Fruit fly (Drosophila melanogaster) whole organism, embryonic: Measurements from ENCODE around the gene Cyp9f2.
A peak's percentile ranks its signal among the peaks of the same experiment; 100 is the strongest.

Experiments used
- Atf6 ChIP-seq: fragments of 200-800 bp; sonication (Bioruptor generic); IDR thresholded peaks from 2 replicates; pipeline ENCODE4 v1.3.6; 2022; ENCODE audit warnings: missing biosample characterization, missing genetic modification characterization
- Bgb ChIP-seq: fragments of 200-800 bp; sonication (Bioruptor generic); IDR thresholded peaks from 2 replicates; pipeline ENCODE4 v1.3.6; 2022; ENCODE audit warnings: missing biosample characterization, missing genetic modification characterization; ENCODE audit not compliant: partially characterized antibody
- CG10431 ChIP-seq: fragments of 200-800 bp; sonication (Bioruptor generic); optimal IDR thresholded peaks from 3 replicates; lab custom pipeline; 2018; ENCODE audit warnings: missing biosample characterization, mild to moderate bottlenecking, missing genetic modification characterization
- CG10543 ChIP-seq: fragments of 200-800 bp; sonication (Bioruptor generic); optimal IDR thresholded peaks from 3 replicates; lab custom pipeline; 2017; ENCODE audit warnings: missing biosample characterization, mild to moderate bottlenecking, missing genetic modification characterization, moderate library complexity
- CG11560 ChIP-seq: fragments of 200-800 bp; sonication (Bioruptor generic); IDR thresholded peaks from 3 replicates; pipeline ENCODE4 v1.3.6; 2022; ENCODE audit warnings: missing biosample characterization, missing genetic modification characterization
- CG14014 ChIP-seq: fragments of 200-800 bp; sonication (Bioruptor generic); IDR thresholded peaks from 2 replicates; pipeline ENCODE4 v1.3.6; 2022; ENCODE audit warnings: missing biosample characterization, missing genetic modification characterization
- CG15601 ChIP-seq: fragments of 200-800 bp; sonication (Bioruptor generic); optimal IDR thresholded peaks from 3 replicates; lab custom pipeline; 2019; ENCODE audit warnings: missing biosample characterization, mild to moderate bottlenecking, missing genetic modification characterization, moderate library complexity
- CG15696 ChIP-seq: fragments of 200-800 bp; sonication (Bioruptor generic); optimal IDR thresholded peaks from 2 replicates; lab custom pipeline; 2019; ENCODE audit warnings: missing biosample characterization, mild to moderate bottlenecking, missing genetic modification characterization, moderate library complexity
- CG18599 ChIP-seq: fragments of 200-800 bp; sonication (Bioruptor generic); optimal IDR thresholded peaks from 3 replicates; lab custom pipeline; 2017; ENCODE audit warnings: missing biosample characterization, missing genetic modification characterization, mild to moderate bottlenecking, moderate library complexity, missing genetic modification reagents
- CG2712 ChIP-seq: fragments of 200-800 bp; optimal IDR thresholded peaks from 3 replicates; lab custom pipeline; 2019; ENCODE audit warnings: missing biosample characterization, mild to moderate bottlenecking, missing genetic modification characterization, moderate library complexity
- CG3065 ChIP-seq: fragments of 200-800 bp; sonication (Bioruptor generic); optimal IDR thresholded peaks from 2 replicates; lab custom pipeline; 2016; ENCODE audit warnings: missing biosample characterization, missing genetic modification characterization
- CG3281 ChIP-seq: fragments of 200-800 bp; sonication (Bioruptor generic); optimal IDR thresholded peaks from 3 replicates; lab custom pipeline; 2017; ENCODE audit warnings: missing biosample characterization, mild to moderate bottlenecking, missing genetic modification characterization
- CG34376 ChIP-seq: fragments of 200-800 bp; sonication (Bioruptor generic); optimal IDR thresholded peaks from 2 replicates; lab custom pipeline; 2018; ENCODE audit warnings: missing biosample characterization, mild to moderate bottlenecking, missing genetic modification characterization
- CG4707 ChIP-seq: fragments of 200-800 bp; sonication (Bioruptor generic); optimal IDR thresholded peaks from 2 replicates; lab custom pipeline; 2018; ENCODE audit warnings: missing biosample characterization, mild to moderate bottlenecking, missing genetic modification characterization, moderate library complexity
- CG6791 ChIP-seq: fragments of 200-800 bp; sonication (Bioruptor generic); IDR thresholded peaks from 3 replicates; pipeline ENCODE4 v1.3.6; 2022; ENCODE audit warnings: missing biosample characterization, missing genetic modification characterization; ENCODE audit not compliant: partially characterized antibody
- CG6813 ChIP-seq: fragments of 200-800 bp; sonication (Bioruptor generic); optimal IDR thresholded peaks from 2 replicates; lab custom pipeline; 2017; ENCODE audit warnings: missing biosample characterization, missing genetic modification characterization, mild to moderate bottlenecking, moderate library complexity, missing genetic modification reagents
- CG7357 ChIP-seq: fragments of 200-800 bp; sonication (Bioruptor generic); IDR thresholded peaks from 3 replicates; pipeline ENCODE4 v1.3.6; 2022; ENCODE audit warnings: missing biosample characterization, missing genetic modification characterization
- CG9876 ChIP-seq: fragments of 200-800 bp; sonication (Bioruptor generic); optimal IDR thresholded peaks from 2 replicates; lab custom pipeline; 2016; ENCODE audit warnings: missing biosample characterization, missing genetic modification characterization
- Dbx ChIP-seq: fragments of 200-800 bp; sonication (Bioruptor generic); IDR thresholded peaks from 3 replicates; pipeline ENCODE4 v1.3.6; 2022; ENCODE audit warnings: missing biosample characterization, missing genetic modification characterization
- Drgx ChIP-seq: fragments of 200-800 bp; sonication (Bioruptor generic); IDR thresholded peaks from 2 replicates; pipeline ENCODE4 v1.3.6; 2022; ENCODE audit warnings: missing biosample characterization, missing genetic modification characterization
- ERR ChIP-seq: fragments of 200-800 bp; sonication (Bioruptor generic); optimal IDR thresholded peaks from 2 replicates; lab custom pipeline; 2016; ENCODE audit warnings: missing biosample characterization, missing genetic modification characterization
- H15 ChIP-seq: fragments of 200-800 bp; sonication (Bioruptor generic); IDR thresholded peaks from 3 replicates; pipeline ENCODE4 v1.3.6; 2022; ENCODE audit warnings: missing biosample characterization, missing genetic modification characterization
- Meics ChIP-seq: fragments of 200-800 bp; sonication (Bioruptor generic); optimal IDR thresholded peaks from 2 replicates; lab custom pipeline; 2017; ENCODE audit warnings: missing biosample characterization, mild to moderate bottlenecking, missing genetic modification characterization
- Mes4 ChIP-seq: fragments of 200-800 bp; sonication (Bioruptor generic); optimal IDR thresholded peaks from 2 replicates; lab custom pipeline; 2016; ENCODE audit warnings: missing biosample characterization, missing genetic modification characterization
- Myb ChIP-seq: fragments of 200-800 bp; sonication (Bioruptor generic); optimal IDR thresholded peaks from 2 replicates; lab custom pipeline; 2016; ENCODE audit warnings: missing biosample characterization, missing genetic modification characterization
- Oaz ChIP-seq: fragments of 200-800 bp; sonication (Bioruptor generic); IDR thresholded peaks from 2 replicates; pipeline ENCODE4 v1.3.6; 2022; ENCODE audit warnings: missing biosample characterization, missing genetic modification characterization
- Ptx1 ChIP-seq: fragments of 200-800 bp; sonication (Bioruptor generic); IDR thresholded peaks from 2 replicates; pipeline ENCODE4 v1.3.6; 2022; ENCODE audit warnings: missing biosample characterization, missing genetic modification characterization
- Sin3A ChIP-seq: fragments of >200 bp; optimal IDR thresholded peaks from 2 replicates; lab custom pipeline; 2018
- Sox102F ChIP-seq: fragments of 200-800 bp; sonication (Bioruptor generic); optimal IDR thresholded peaks from 2 replicates; lab custom pipeline; 2018; ENCODE audit warnings: missing biosample characterization, mild to moderate bottlenecking, missing genetic modification characterization, moderate library complexity
- Spps ChIP-seq: fragments of 200-800 bp; sonication (Bioruptor generic); optimal IDR thresholded peaks from 2 replicates; lab custom pipeline; 2018; ENCODE audit warnings: missing biosample characterization, mild to moderate bottlenecking, missing genetic modification characterization
- Sry-β ChIP-seq: fragments of 200-800 bp; sonication (Bioruptor generic); optimal IDR thresholded peaks from 2 replicates; lab custom pipeline; 2018; ENCODE audit warnings: missing biosample characterization, mild to moderate bottlenecking, missing genetic modification characterization, moderate library complexity
- az2 ChIP-seq: fragments of 200-800 bp; sonication (Bioruptor generic); optimal IDR thresholded peaks from 3 replicates; lab custom pipeline; 2016; ENCODE audit warnings: missing biosample characterization, missing genetic modification characterization
- bab2 ChIP-seq: fragments of 200-800 bp; sonication (Bioruptor generic); optimal IDR thresholded peaks from 2 replicates; lab custom pipeline; 2016; ENCODE audit warnings: missing biosample characterization, missing genetic modification characterization
- dpn ChIP-seq, 2 experiments: fragments of 200-800 bp; sonication (Bioruptor generic); optimal IDR thresholded peaks; 3 replicates each; lab custom pipeline; 2016; ENCODE audit warnings: missing biosample characterization in 2 of 2, missing genetic modification characterization in 2 of 2
- ftz-f1 ChIP-seq: fragments of 200-800 bp; sonication (Bioruptor generic); optimal IDR thresholded peaks from 2 replicates; lab custom pipeline; 2016; ENCODE audit warnings: missing biosample characterization, missing genetic modification characterization
- gsb-n ChIP-seq: fragments of 200-800 bp; sonication (Bioruptor generic); optimal IDR thresholded peaks from 3 replicates; lab custom pipeline; 2018; ENCODE audit warnings: missing biosample characterization, mild to moderate bottlenecking, missing genetic modification characterization
- insv ChIP-seq, 2 experiments: fragments of 200-800 bp; sonication (Bioruptor generic); optimal IDR thresholded peaks; 3 replicates each; lab custom pipeline; 2016 to 2018; ENCODE audit warnings: missing biosample characterization in 2 of 2, missing genetic modification characterization in 2 of 2
- lov ChIP-seq, 2 experiments: fragments of 200-800 bp in 1 of 2; fragments of >200 bp in 1 of 2; sonication (Bioruptor generic) in 1 of 2; IDR thresholded peaks in 1 of 2; optimal IDR thresholded peaks in 1 of 2; 2 replicates in 1 of 2; 3 replicates in 1 of 2; pipeline versions ENCODE4 v1.3.6 to Lab custom; 2017 to 2022; ENCODE audit warnings: missing biosample characterization in 1 of 2, missing genetic modification characterization in 1 of 2
- nau ChIP-seq: fragments of 200-800 bp; sonication (Bioruptor generic); optimal IDR thresholded peaks from 3 replicates; lab custom pipeline; 2017; ENCODE audit warnings: missing biosample characterization, mild to moderate bottlenecking, missing genetic modification characterization, missing genetic modification reagents
- nerfin-2 ChIP-seq: fragments of 200-800 bp; sonication (Bioruptor generic); IDR thresholded peaks from 2 replicates; pipeline ENCODE4 v1.3.6; 2022; ENCODE audit warnings: missing biosample characterization, missing genetic modification characterization; ENCODE audit not compliant: partially characterized antibody
- pita ChIP-seq: fragments of 200-800 bp; sonication (Bioruptor generic); optimal IDR thresholded peaks from 2 replicates; lab custom pipeline; 2017; ENCODE audit warnings: missing biosample characterization, mild to moderate bottlenecking, missing genetic modification characterization
- psq ChIP-seq: fragments of 200-800 bp; sonication (Bioruptor generic); optimal IDR thresholded peaks from 2 replicates; lab custom pipeline; 2017; ENCODE audit warnings: missing biosample characterization, missing genetic modification characterization
- repo ChIP-seq: fragments of 200-800 bp; sonication (Bioruptor generic); optimal IDR thresholded peaks from 2 replicates; lab custom pipeline; 2016; ENCODE audit warnings: missing biosample characterization, missing genetic modification characterization
- run ChIP-seq: fragments of 200-800 bp; sonication (Bioruptor generic); optimal IDR thresholded peaks from 3 replicates; lab custom pipeline; 2018; ENCODE audit warnings: missing biosample characterization, mild to moderate bottlenecking, missing genetic modification characterization
- scrt ChIP-seq: fragments of 200-800 bp; sonication (Bioruptor generic); optimal IDR thresholded peaks from 2 replicates; lab custom pipeline; 2018; ENCODE audit warnings: missing biosample characterization, mild to moderate bottlenecking, missing genetic modification characterization, moderate library complexity
- stwl ChIP-seq: fragments of 200-800 bp; sonication (Bioruptor generic); optimal IDR thresholded peaks from 3 replicates; lab custom pipeline; 2018; ENCODE audit warnings: missing biosample characterization, mild to moderate bottlenecking, missing genetic modification characterization, moderate library complexity
- sug ChIP-seq: fragments of 200-800 bp; optimal IDR thresholded peaks from 2 replicates; lab custom pipeline; 2019; ENCODE audit warnings: missing biosample characterization, mild to moderate bottlenecking, missing genetic modification characterization, moderate library complexity
- wdn ChIP-seq: fragments of 200-800 bp; sonication (Bioruptor generic); IDR thresholded peaks from 2 replicates; pipeline ENCODE4 v1.3.6; 2022; ENCODE audit warnings: missing biosample characterization, missing genetic modification characterization
- zen ChIP-seq: fragments of 200-800 bp; sonication (Bioruptor generic); optimal IDR thresholded peaks from 3 replicates; lab custom pipeline; 2018; ENCODE audit warnings: missing biosample characterization, mild to moderate bottlenecking, missing genetic modification characterization, moderate library complexity

The Cyp9f2 gene

dm6 chr3R:12369793-12370642, 35.8 kb downstream of the Cyp9f2 start (continued):
- TF ChIP-seq gsb-n (tag; lab: Kevin White, UChicago), result no peak
- TF ChIP-seq CG34376 (GFP tag; lab: Kevin White, UChicago), result no peak
- TF ChIP-seq nerfin-2 (GFP tag; lab: Robert Waterston, UW), result no peak
- TF ChIP-seq ERR (GFP tag; lab: Kevin White, UChicago), result no peak
- peak; percentile 2 for TF ChIP-seq CG3281 (GFP tag; lab: Kevin White, UChicago)
- TF ChIP-seq Bgb (GFP tag; lab: Robert Waterston, UW), result no peak
- TF ChIP-seq Spps (tag; lab: Kevin White, UChicago), result no peak
- TF ChIP-seq Myb, result no peak
- TF ChIP-seq CG9876 (GFP tag; lab: Kevin White, UChicago), result no peak
- TF ChIP-seq dpn (GFP tag; optimal IDR thresholded peaks at IDR 0.05; lab: Kevin White, UChicago), result no peak
- no peak for TF ChIP-seq CG4707
- no peak for TF ChIP-seq Drgx (GFP tag; lab: Robert Waterston, UW)
- TF ChIP-seq Dbx, result no peak
- TF ChIP-seq insv (GFP tag; optimal IDR thresholded peaks at IDR 0.05; lab: Kevin White, UChicago), result no peak
- peak; percentile 30 for TF ChIP-seq zen (tag; lab: Kevin White, UChicago)
- no peak for TF ChIP-seq CG10543 (GFP tag; lab: Kevin White, UChicago)
- TF ChIP-seq bab2 (GFP tag; lab: Kevin White, UChicago), result no peak
- TF ChIP-seq Mes4 (GFP tag; lab: Kevin White, UChicago), result no peak
- TF ChIP-seq CG15696 (tag; lab: Kevin White, UChicago), result peak; percentile 67
- no peak for TF ChIP-seq CG18599
- TF ChIP-seq CG3065 (GFP tag; lab: Kevin White, UChicago), result no peak
- TF ChIP-seq nau (GFP tag; lab: Kevin White, UChicago), result peak; percentile 0
- no peak for TF ChIP-seq CG10431 (GFP tag; lab: Kevin White, UChicago)
- no peak for TF ChIP-seq pita (GFP tag; lab: Kevin White, UChicago)
- TF ChIP-seq scrt (GFP tag; lab: Kevin White, UChicago), result no peak
- no peak for TF ChIP-seq Atf6
- TF ChIP-seq repo (GFP tag; lab: Kevin White, UChicago), result no peak
- no peak for TF ChIP-seq Sox102F (GFP tag; lab: Kevin White, UChicago)
- TF ChIP-seq psq, result no peak
- peak; percentile 23 for TF ChIP-seq stwl (tag; lab: Kevin White, UChicago)
- TF ChIP-seq CG11560, result no peak
- TF ChIP-seq Sin3A (lab: Kevin White, UChicago), result no peak
- no peak for TF ChIP-seq Sry-β (GFP tag; lab: Kevin White, UChicago)
- TF ChIP-seq lov (optimal IDR thresholded peaks at IDR 0.05; lab: Kevin White, UChicago), result no peak
- TF ChIP-seq lov (GFP tag; IDR thresholded peaks at IDR 0.05; lab: Robert Waterston, UW), result no peak
- TF ChIP-seq CG6813 (GFP tag; lab: Kevin White, UChicago), result peak; percentile 47
- no peak for TF ChIP-seq Meics
- peak; percentile 4 for TF ChIP-seq az2 (GFP tag; lab: Kevin White, UChicago)
- TF ChIP-seq H15 (GFP tag; lab: Robert Waterston, UW), result no peak
- no peak for TF ChIP-seq ftz-f1 (GFP tag; lab: Kevin White, UChicago)
- no peak for TF ChIP-seq run (tag; lab: Kevin White, UChicago)
- no peak for TF ChIP-seq CG14014 (GFP tag; lab: Robert Waterston, UW)
- no peak for TF ChIP-seq CG15601 (tag; lab: Kevin White, UChicago)
- TF ChIP-seq CG6791 (GFP tag; lab: Robert Waterston, UW), result no peak
- TF ChIP-seq Ptx1, result 0 out of 2 replicates have a peak, but pooled peaks have one; percentile 1
- TF ChIP-seq wdn, result no peak
- no peak for TF ChIP-seq CG7357 (GFP tag; lab: Robert Waterston, UW)
- peak; percentile 97 for TF ChIP-seq sug (tag; lab: Kevin White, UChicago)
- no peak for TF ChIP-seq Oaz (GFP tag; lab: Robert Waterston, UW)
- no peak for TF ChIP-seq CG2712 (tag; lab: Kevin White, UChicago)
